Fruit fly (Drosophila melanogaster): ENCODE results near the gene NimC3.

NimC3 gene

dm6 chr2L:14011591-14012303 is 8.3 kb downstream of the NimC3 start:
- TF ChIP-seq dsx (GFP tag; optimal IDR thresholded peaks at IDR 0.05; ENCODE audit: poor library complexity, severe bottlenecking) (no peak), Lpt (GFP tag; optimal IDR thresholded peaks at IDR 0.05) (no peak), Hr39 (GFP tag; optimal IDR thresholded peaks at IDR 0.05) (peak; percentile 2), Ets96B (tag; optimal IDR thresholded peaks at IDR 0.05) (peak; percentile 9), topi (GFP tag; optimal IDR thresholded peaks at IDR 0.05) (peak; percentile 16), CG10669 (GFP tag; optimal IDR thresholded peaks at IDR 0.05) (peak; percentile 17), eg (GFP tag; IDR thresholded peaks at IDR 0.05) (no peak; the same call in 1 of the 3 replicates), CG3919 (GFP tag; optimal IDR thresholded peaks at IDR 0.05) (peak; percentile 17), esn (GFP tag; optimal IDR thresholded peaks at IDR 0.05) (peak; percentile 16), CG1621 (tag; optimal IDR thresholded peaks at IDR 0.05) (no peak), Eip78C (GFP tag) (peak; percentile 72), CG11294 (GFP tag; IDR thresholded peaks at IDR 0.05) (no peak), cyc (GFP tag; optimal IDR thresholded peaks at IDR 0.05) (peak; percentile 39), pdm3 (GFP tag; optimal IDR thresholded peaks at IDR 0.05) (peak; percentile 13), Met (GFP tag; optimal IDR thresholded peaks at IDR 0.05) (peak; percentile 48), OdsH (GFP tag; optimal IDR thresholded peaks at IDR 0.05) (peak; percentile 26), CG6163 (GFP tag; IDR thresholded peaks at IDR 0.05) (peak; percentile 34; the same call in 2 of the 3 replicates), CG8632 (GFP tag; optimal IDR thresholded peaks at IDR 0.05) (no peak), svp (GFP tag) (peak; percentile 79), Eip75B (GFP tag; optimal IDR thresholded peaks at IDR 0.05) (no peak), CG11902 (GFP tag; optimal IDR thresholded peaks at IDR 0.05) (no peak), Smox (GFP tag; optimal IDR thresholded peaks at IDR 0.05) (peak; percentile 1), CG11762 (GFP tag; optimal IDR thresholded peaks at IDR 0.05; ENCODE audit: insufficient read depth) (no peak)

- TF ChIP-seq Sox15 (GFP tag; optimal IDR thresholded peaks at IDR 0.05), result no peak
- peak; percentile 7 for TF ChIP-seq CG9139 (GFP tag; optimal IDR thresholded peaks at IDR 0.05)
- TF ChIP-seq CG10631 (GFP tag; optimal IDR thresholded peaks at IDR 0.05), result no peak
- no peak for TF ChIP-seq CG3032 (tag; optimal IDR thresholded peaks at IDR 0.05)
- TF ChIP-seq svp (GFP tag), result peak; percentile 70
- no peak for TF ChIP-seq topi (GFP tag; optimal IDR thresholded peaks at IDR 0.05)
- no peak for TF ChIP-seq CG11294 (GFP tag; IDR thresholded peaks at IDR 0.05)
Measured at dm6 chr2L:14010410-14010809, 9.6 kb downstream of the NimC3 start.

- TF ChIP-seq CG6163 (GFP tag; IDR thresholded peaks at IDR 0.05), result no peak
- TF ChIP-seq svp (GFP tag), result peak; percentile 12
Measured at dm6 chr2L:14007801-14008200, 12.2 kb downstream of the NimC3 start, which contains the start of gene CG42692. CG42692 (plus strand) TSS chr2L:14008101.

- TF ChIP-seq Eip78C (GFP tag) (no peak), acj6 (GFP tag; optimal IDR thresholded peaks at IDR 0.05) (no peak), Met (GFP tag; optimal IDR thresholded peaks at IDR 0.05) (no peak), CG6808 (GFP tag; optimal IDR thresholded peaks at IDR 0.05) (no peak), CG32006 (GFP tag; optimal IDR thresholded peaks at IDR 0.05) (no peak), achi (GFP tag; optimal IDR thresholded peaks at IDR 0.05) (no peak), CG3032 (tag; optimal IDR thresholded peaks at IDR 0.05) (no peak), CG10669 (GFP tag; optimal IDR thresholded peaks at IDR 0.05) (no peak), vri (GFP tag; optimal IDR thresholded peaks at IDR 0.05) (no peak), CG15336 (GFP tag; IDR thresholded peaks at IDR 0.05) (no peak)
Measured at dm6 chr2L:14001887-14002286, 18.1 kb downstream of the NimC3 start.

dm6 chr2L:14001078-14001477 is 18.9 kb downstream of the NimC3 start, which contains the start of gene rk:
rk (minus strand) TSS chr2L:14001248.
- TF ChIP-seq CG8632 (GFP tag; optimal IDR thresholded peaks at IDR 0.05) (no peak), CG3032 (tag; optimal IDR thresholded peaks at IDR 0.05) (no peak), CG8119 (GFP tag; IDR thresholded peaks at IDR 0.05) (no peak), CG32006 (GFP tag; optimal IDR thresholded peaks at IDR 0.05) (no peak), vri (GFP tag; optimal IDR thresholded peaks at IDR 0.05) (no peak), Hr4 (GFP tag; optimal IDR thresholded peaks at IDR 0.05) (no peak), CG3919 (GFP tag; optimal IDR thresholded peaks at IDR 0.05) (peak; percentile 38), CG31627 (GFP tag; optimal IDR thresholded peaks at IDR 0.05) (no peak), spab (GFP tag; optimal IDR thresholded peaks at IDR 0.05) (no peak), cyc (GFP tag; optimal IDR thresholded peaks at IDR 0.05) (no peak), OdsH (GFP tag; optimal IDR thresholded peaks at IDR 0.05) (no peak), CG6854 (GFP tag; optimal IDR thresholded peaks at IDR 0.05) (no peak), eg (GFP tag; IDR thresholded peaks at IDR 0.05) (no peak), CG16779 (tag; optimal IDR thresholded peaks at IDR 0.05) (no peak), pdm3 (GFP tag; optimal IDR thresholded peaks at IDR 0.05) (no peak), fkh (GFP tag; optimal IDR thresholded peaks at IDR 0.05) (no peak), CG6163 (GFP tag; IDR thresholded peaks at IDR 0.05) (0 out of 3 replicates have a peak, but pooled peaks have one; percentile 33), fd59A (GFP tag; optimal IDR thresholded peaks at IDR 0.05) (no peak), CG11902 (GFP tag; optimal IDR thresholded peaks at IDR 0.05) (no peak), CG7368 (GFP tag; optimal IDR thresholded peaks at IDR 0.05) (no peak), Hr39 (GFP tag; optimal IDR thresholded peaks at IDR 0.05) (no peak), CG9139 (GFP tag; optimal IDR thresholded peaks at IDR 0.05) (no peak)

All from whole organism, prepupa.